Fruit fly (Drosophila melanogaster) whole organism, pupa: ENCODE results near the gene CG33272.

Experiments
- CG10348 ChIP-seq: fragments of 200-800 bp; sonication (Bioruptor generic); IDR thresholded peaks from 2 replicates; pipeline ENCODE4 v1.3.6; 2022; ENCODE audit warnings: missing biosample characterization, missing genetic modification characterization
- CG12605 ChIP-seq: fragments of 200-800 bp; sonication (Bioruptor generic); IDR thresholded peaks from 2 replicates; pipeline ENCODE4 v1.3.6; 2022; ENCODE audit warnings: missing biosample characterization, missing genetic modification characterization
- CG14655 ChIP-seq: fragments of 200-800 bp; sonication (Bioruptor generic); optimal IDR thresholded peaks from 3 replicates; lab custom pipeline; 2017; ENCODE audit warnings: mild to moderate bottlenecking, missing biosample characterization, missing genetic modification reagents, missing genetic modification characterization
- CG15710 ChIP-seq: fragments of 200-800 bp; sonication (Bioruptor generic); optimal IDR thresholded peaks from 2 replicates; lab custom pipeline; 2018; ENCODE audit warnings: missing biosample characterization, mild to moderate bottlenecking, missing genetic modification characterization, moderate library complexity
- CG17806 ChIP-seq: fragments of 200-800 bp; sonication (Bioruptor generic); optimal IDR thresholded peaks from 2 replicates; lab custom pipeline; 2018; ENCODE audit warnings: missing biosample characterization, mild to moderate bottlenecking, missing genetic modification characterization, moderate library complexity
- CG32121 ChIP-seq: fragments of 200-800 bp; sonication (Bioruptor generic); IDR thresholded peaks from 2 replicates; pipeline ENCODE4 v1.3.6; 2022; ENCODE audit warnings: missing biosample characterization, missing genetic modification characterization
- CG8159 ChIP-seq: fragments of 200-800 bp; sonication (Bioruptor generic); optimal IDR thresholded peaks from 3 replicates; lab custom pipeline; 2018; ENCODE audit warnings: missing biosample characterization, mild to moderate bottlenecking, missing genetic modification characterization, moderate library complexity
- CG9948 ChIP-seq: fragments of 200-800 bp; sonication (Bioruptor generic); optimal IDR thresholded peaks from 2 replicates; lab custom pipeline; 2018; ENCODE audit warnings: missing biosample characterization, mild to moderate bottlenecking, missing genetic modification characterization, moderate library complexity
- D1 ChIP-seq: fragments of 200-800 bp; sonication (Bioruptor generic); optimal IDR thresholded peaks from 2 replicates; lab custom pipeline; 2018; ENCODE audit warnings: missing biosample characterization, mild to moderate bottlenecking, missing genetic modification characterization, moderate library complexity
- Pif1B ChIP-seq: fragments of 200-800 bp; sonication (Bioruptor generic); optimal IDR thresholded peaks from 3 replicates; lab custom pipeline; 2016; ENCODE audit warnings: missing biosample characterization, missing genetic modification characterization
- Snoo ChIP-seq: fragments of 200-800 bp; sonication (Bioruptor generic); optimal IDR thresholded peaks from 3 replicates; lab custom pipeline; 2017; ENCODE audit warnings: missing biosample characterization, mild to moderate bottlenecking, missing genetic modification characterization, inconsistent platforms

DNA sequence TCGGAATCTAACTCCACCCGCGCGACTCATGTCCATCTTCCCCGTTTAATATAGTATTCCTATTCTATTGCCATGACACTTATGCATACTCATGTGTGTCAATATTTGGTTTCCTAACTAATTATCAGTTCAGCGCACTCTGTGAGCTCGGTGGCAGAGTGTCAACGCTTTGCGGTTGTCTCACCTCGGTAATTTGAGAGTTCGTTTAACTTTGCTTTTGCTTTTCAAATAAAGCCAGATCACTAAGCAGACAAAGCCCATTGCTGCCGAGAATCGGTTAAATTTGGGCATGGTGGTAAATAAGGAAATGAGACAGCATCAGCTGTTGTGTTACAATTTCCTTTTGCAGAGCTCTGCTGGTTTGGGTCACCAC, 29.9 kb upstream of the CG33272 start:
- TF ChIP-seq CG10348 (GFP tag; lab: Robert Waterston, UW), result no peak
- no peak for TF ChIP-seq CG15710 (tag; lab: Kevin White, UChicago)
- no peak for TF ChIP-seq Snoo
- no peak for TF ChIP-seq CG12605 (GFP tag; lab: Robert Waterston, UW)
- no peak for TF ChIP-seq CG17806 (tag; lab: Kevin White, UChicago)
- no peak for TF ChIP-seq CG32121
- no peak for TF ChIP-seq CG9948 (tag; lab: Kevin White, UChicago)
- no peak for TF ChIP-seq D1 (tag; lab: Kevin White, UChicago)
- TF ChIP-seq CG8159 (tag; lab: Kevin White, UChicago), result no peak
- no peak for TF ChIP-seq CG14655 (GFP tag; lab: Kevin White, UChicago)
- no peak for TF ChIP-seq Pif1B
